Fruit fly (Drosophila melanogaster) whole organism, adult: ENCODE measurements around the gene CG11249.

Experiments used
- CG11617 ChIP-seq: fragments of 200-800 bp; sonication (Bioruptor generic); optimal IDR thresholded peaks from 2 replicates; lab custom pipeline; 2017; ENCODE audit warnings: mild to moderate bottlenecking, missing biosample characterization, missing genetic modification reagents, missing genetic modification characterization
- CG12768 ChIP-seq: fragments of 200-800 bp; sonication (Bioruptor generic); optimal IDR thresholded peaks from 2 replicates; lab custom pipeline; 2017; ENCODE audit warnings: missing biosample characterization, missing genetic modification characterization, mild to moderate bottlenecking, moderate library complexity, missing genetic modification reagents
- CG14711 ChIP-seq: fragments of 200-800 bp; sonication (Bioruptor generic); optimal IDR thresholded peaks from 2 replicates; lab custom pipeline; 2018; ENCODE audit warnings: missing biosample characterization, mild to moderate bottlenecking, missing genetic modification characterization, moderate library complexity
- CG1620 ChIP-seq: fragments of 200-800 bp; sonication (Bioruptor generic); optimal IDR thresholded peaks from 2 replicates; lab custom pipeline; 2016; ENCODE audit warnings: missing biosample characterization, missing genetic modification characterization
- CG33017 ChIP-seq: fragments of 200-800 bp; sonication (Bioruptor generic); optimal IDR thresholded peaks from 2 replicates; lab custom pipeline; 2018; ENCODE audit warnings: missing biosample characterization, mild to moderate bottlenecking, missing genetic modification characterization, moderate library complexity
- CG5204 ChIP-seq: fragments of 200-800 bp; sonication (Bioruptor generic); optimal IDR thresholded peaks from 2 replicates; lab custom pipeline; 2016; ENCODE audit warnings: missing biosample characterization, missing genetic modification characterization
- CG7045 ChIP-seq: fragments of 200-800 bp; sonication (Bioruptor generic); optimal IDR thresholded peaks from 2 replicates; lab custom pipeline; 2017; ENCODE audit warnings: missing biosample characterization, mild to moderate bottlenecking, missing genetic modification characterization
- CG7101 ChIP-seq: fragments of 200-800 bp; sonication (Bioruptor generic); optimal IDR thresholded peaks from 2 replicates; lab custom pipeline; 2018; ENCODE audit warnings: missing biosample characterization, mild to moderate bottlenecking, missing genetic modification characterization, moderate library complexity
- Clk ChIP-seq: fragments of 200-800 bp; sonication (Bioruptor generic); optimal IDR thresholded peaks from 2 replicates; lab custom pipeline; 2017; ENCODE audit warnings: missing biosample characterization, missing genetic modification characterization
- Crg-1 ChIP-seq: fragments of 200-800 bp; sonication (Bioruptor generic); optimal IDR thresholded peaks from 2 replicates; lab custom pipeline; 2016; ENCODE audit warnings: missing biosample characterization, missing genetic modification characterization
- Hr96 ChIP-seq: fragments of 200-800 bp; sonication (Bioruptor generic); optimal IDR thresholded peaks from 2 replicates; lab custom pipeline; 2016; ENCODE audit warnings: missing biosample characterization, missing genetic modification characterization
- Mnt ChIP-seq: fragments of 200-800 bp; sonication (Bioruptor generic); optimal IDR thresholded peaks from 2 replicates; lab custom pipeline; 2016; ENCODE audit warnings: missing biosample characterization, mild to moderate bottlenecking, missing genetic modification characterization
- bab1 ChIP-seq: fragments of 200-800 bp; sonication (Bioruptor generic); optimal IDR thresholded peaks from 3 replicates; lab custom pipeline; 2019; ENCODE audit warnings: missing biosample characterization, mild to moderate bottlenecking, missing genetic modification characterization, moderate library complexity
- cic ChIP-seq: fragments of 200-800 bp; sonication (Bioruptor generic); optimal IDR thresholded peaks from 2 replicates; lab custom pipeline; 2017; ENCODE audit warnings: missing biosample characterization, mild to moderate bottlenecking, missing genetic modification characterization, moderate library complexity
- cnc ChIP-seq, 2 experiments: fragments of >200 bp; optimal IDR thresholded peaks; 2 replicates each; lab custom pipeline; 2017
- kay ChIP-seq: fragments of 200-800 bp; sonication (Bioruptor generic); peaks from one replicate; lab custom pipeline; 2016; ENCODE audit warnings: missing biosample characterization, missing genetic modification characterization, borderline replicate concordance
- ovo ChIP-seq: fragments of 200-800 bp; sonication (Bioruptor generic); optimal IDR thresholded peaks from 2 replicates; lab custom pipeline; 2016; ENCODE audit warnings: missing biosample characterization, missing genetic modification characterization
- pad ChIP-seq: fragments of 200-800 bp; sonication (Bioruptor generic); optimal IDR thresholded peaks from 3 replicates; lab custom pipeline; 2017; ENCODE audit warnings: missing biosample characterization, missing genetic modification characterization, mild to moderate bottlenecking, moderate library complexity, missing genetic modification reagents
- tj ChIP-seq: fragments of 200-800 bp; sonication (Bioruptor generic); optimal IDR thresholded peaks from 3 replicates; lab custom pipeline; 2017; ENCODE audit warnings: missing biosample characterization, mild to moderate bottlenecking, missing genetic modification characterization, moderate library complexity
- toe ChIP-seq: fragments of 200-800 bp; sonication (Bioruptor generic); optimal IDR thresholded peaks from 2 replicates; lab custom pipeline; 2016; ENCODE audit warnings: missing biosample characterization, missing genetic modification characterization

Gene CG11249

dm6 chr3L:21671839-21672238 lies at the start of gene CG11249:
CG11249 (plus strand) TSS chr3L:21672139.
- no peak for TF ChIP-seq kay
- TF ChIP-seq CG33017: no peak
- TF ChIP-seq Mnt (GFP tag; lab: Kevin White, UChicago): no peak
- no peak for TF ChIP-seq CG1620
- TF ChIP-seq cic (GFP tag; lab: Kevin White, UChicago): no peak
- TF ChIP-seq CG5204: no peak
- no peak for TF ChIP-seq ovo (GFP tag; lab: Kevin White, UChicago)
- no peak for TF ChIP-seq toe (GFP tag; lab: Kevin White, UChicago)

- TF ChIP-seq Mnt (GFP tag; lab: Kevin White, UChicago): no peak
- TF ChIP-seq CG5204: no peak
- no peak for TF ChIP-seq CG7101 (tag; lab: Kevin White, UChicago)
- TF ChIP-seq toe (GFP tag; lab: Kevin White, UChicago): no peak
- TF ChIP-seq CG14711: no peak
- TF ChIP-seq Clk: no peak
- no peak for TF ChIP-seq CG11617 (GFP tag; lab: Kevin White, UChicago)
- no peak for TF ChIP-seq Crg-1 (GFP tag; lab: Kevin White, UChicago)
- no peak for TF ChIP-seq tj (GFP tag; lab: Kevin White, UChicago)
- TF ChIP-seq CG33017: no peak
- TF ChIP-seq cnc (optimal IDR thresholded peaks at IDR 0.05; lab: Kevin White, UChicago): no peak
- TF ChIP-seq CG7045 (GFP tag; lab: Kevin White, UChicago): no peak
- no peak for TF ChIP-seq pad
- no peak for TF ChIP-seq CG12768 (GFP tag; lab: Kevin White, UChicago)
- no peak for TF ChIP-seq Hr96
- no peak for TF ChIP-seq bab1 (GFP tag; lab: Kevin White, UChicago)
- no peak for TF ChIP-seq kay
Observed at dm6 chr3L:21625547-21625946, 46.4 kb upstream of the CG11249 start, which contains the start of the genes CG7166 and Alg11. CG7166 (minus strand) TSS chr3L:21625647. Alg11 (plus strand) TSS chr3L:21625806.

- TF ChIP-seq Clk (no peak), CG7045 (GFP tag; lab: Kevin White, UChicago) (no peak), CG33017 (no peak), CG11617 (GFP tag; lab: Kevin White, UChicago) (no peak), Mnt (GFP tag; lab: Kevin White, UChicago) (no peak), Hr96 (no peak), CG12768 (GFP tag; lab: Kevin White, UChicago) (no peak), tj (GFP tag; lab: Kevin White, UChicago) (peak; percentile 10), CG7101 (tag; lab: Kevin White, UChicago) (no peak), kay (peak; percentile 76), cic (GFP tag; lab: Kevin White, UChicago) (no peak), CG1620 (no peak), CG5204 (no peak)
Observed at dm6 chr3L:21626036-21626614, 45.8 kb upstream of the CG11249 start.

- TF ChIP-seq tj (GFP tag; lab: Kevin White, UChicago) (no peak), bab1 (GFP tag; lab: Kevin White, UChicago) (peak; percentile 16)
Observed at dm6 chr3L:21634152-21634689, 37.7 kb upstream of the CG11249 start, which contains the start of gene MED1. MED1 (minus strand) TSS chr3L:21634446.

- TF ChIP-seq CG7045 (GFP tag; lab: Kevin White, UChicago): no peak
- no peak for TF ChIP-seq kay
- no peak for TF ChIP-seq Mnt (GFP tag; lab: Kevin White, UChicago)
- no peak for TF ChIP-seq CG1620
- TF ChIP-seq CG12768 (GFP tag; lab: Kevin White, UChicago): no peak
- no peak for TF ChIP-seq CG33017
- no peak for TF ChIP-seq Hr96
- TF ChIP-seq cnc (optimal IDR thresholded peaks at IDR 0.05; lab: Kevin White, UChicago): no peak
- no peak for TF ChIP-seq Crg-1 (GFP tag; lab: Kevin White, UChicago)
- TF ChIP-seq pad: no peak
- TF ChIP-seq Clk: no peak
- TF ChIP-seq bab1 (GFP tag; lab: Kevin White, UChicago): no peak
- no peak for TF ChIP-seq tj (GFP tag; lab: Kevin White, UChicago)
- TF ChIP-seq CG11617 (GFP tag; lab: Kevin White, UChicago): no peak
- TF ChIP-seq CG14711: no peak
- no peak for TF ChIP-seq cic (GFP tag; lab: Kevin White, UChicago)
- no peak for TF ChIP-seq CG5204
- no peak for TF ChIP-seq ovo (GFP tag; lab: Kevin White, UChicago)
Observed at dm6 chr3L:21635208-21635607, 36.7 kb upstream of the CG11249 start, which contains the start of gene ORMDL. ORMDL (plus strand) TSS chr3L:21635305.

- TF ChIP-seq CG11617 (GFP tag; lab: Kevin White, UChicago) (no peak), CG7045 (GFP tag; lab: Kevin White, UChicago) (peak; percentile 37), kay (no peak), Clk (no peak), tj (GFP tag; lab: Kevin White, UChicago) (no peak), CG7101 (tag; lab: Kevin White, UChicago) (peak; percentile 17), cic (GFP tag; lab: Kevin White, UChicago) (peak; percentile 71), ovo (GFP tag; lab: Kevin White, UChicago) (no peak), cnc (optimal IDR thresholded peaks at IDR 0.05; lab: Kevin White, UChicago) (no peak), CG14711 (no peak), toe (GFP tag; lab: Kevin White, UChicago) (no peak), pad (peak; percentile 33), Crg-1 (GFP tag; lab: Kevin White, UChicago) (no peak), bab1 (GFP tag; lab: Kevin White, UChicago) (no peak), CG12768 (GFP tag; lab: Kevin White, UChicago) (peak; percentile 65), Hr96 (no peak), Mnt (GFP tag; lab: Kevin White, UChicago) (peak; percentile 37), CG5204 (no peak), CG1620 (no peak), CG33017 (peak; percentile 8)
Observed at dm6 chr3L:21636265-21636993, 35.5 kb upstream of the CG11249 start, which contains the start of gene CG32444. CG32444 (plus strand) TSS chr3L:21636947.
